Worm (Caenorhabditis elegans): ENCODE data around the gene C29E4.14.

- TF ChIP-seq pbrm-1 (GFP tag; IDR thresholded peaks at IDR 0.05) (0 out of 2 replicates have a peak, but pooled peaks have one; percentile 26), snpc-4 (GFP tag; optimal IDR thresholded peaks at IDR 0.05) (no peak), snpc-4 (tag; optimal IDR thresholded peaks at IDR 0.05) (peak in 3 of 4 experiments; percentile 2 to 48 (median 12)), unc-62 (GFP tag; optimal IDR thresholded peaks at IDR 0.05) (peak; percentile 23), egl-18 (GFP tag; IDR thresholded peaks at IDR 0.05) (no peak), nhr-90 (tag; optimal IDR thresholded peaks at IDR 0.05) (no peak), F33H1.4 (GFP tag; IDR thresholded peaks at IDR 0.05) (no peak), Y56A3A.18 (GFP tag; IDR thresholded peaks at IDR 0.05) (no peak), attf-3 (GFP tag; conservative IDR thresholded peaks at IDR 0.05) (0 out of 2 replicates have a peak, but pooled peaks have one; percentile 22), ama-1 (optimal IDR thresholded peaks at IDR 0.05) (no peak), ama-1 (GFP tag; optimal IDR thresholded peaks at IDR 0.05) (no peak), tbx-9 (tag; optimal IDR thresholded peaks at IDR 0.05; ENCODE audit: borderline replicate concordance) (no peak), sptf-2 (GFP tag; optimal IDR thresholded peaks at IDR 0.05) (no peak), mel-28 (tag; optimal IDR thresholded peaks at IDR 0.05; ENCODE audit: borderline replicate concordance) (no peak), ekl-4 (GFP tag; IDR thresholded peaks at IDR 0.05) (no peak)
Observed at ce11 chrIII:7891573-7892306, 28.2 kb upstream of the C29E4.14 start, which contains the start of the genes ZK688.5 and fahd-1.
